Fruit fly (Drosophila melanogaster) whole organism, embryonic: ENCODE results near the gene smal.

ENCODE experiments used
- Adf1 ChIP-seq: fragments of 200-800 bp; sonication (Bioruptor generic); IDR thresholded peaks from 2 replicates; pipeline ENCODE4 v1.3.6; 2022; ENCODE audit warnings: missing biosample characterization, missing genetic modification characterization
- Awh ChIP-seq: fragments of 200-800 bp; sonication (Bioruptor generic); IDR thresholded peaks from 2 replicates; pipeline ENCODE4, ENCODE4 v1.3.6; 2022; ENCODE audit warnings: missing biosample characterization, missing genetic modification characterization
- Blimp-1 ChIP-seq: fragments of 200-800 bp; sonication (Bioruptor generic); optimal IDR thresholded peaks from 3 replicates; lab custom pipeline; 2018; ENCODE audit warnings: missing biosample characterization, missing genetic modification characterization, mild to moderate bottlenecking, moderate library complexity, missing genetic modification reagents
- Bteb2 ChIP-seq: fragments of 200-800 bp; sonication (Bioruptor generic); optimal IDR thresholded peaks from 2 replicates; lab custom pipeline; 2016; ENCODE audit warnings: missing biosample characterization, missing genetic modification characterization
- CG10462 ChIP-seq: fragments of 200-800 bp; sonication (Bioruptor generic); optimal IDR thresholded peaks from 2 replicates; lab custom pipeline; 2016; ENCODE audit warnings: missing biosample characterization, missing genetic modification characterization
- CG10979 ChIP-seq: fragments of 200-800 bp; sonication (Bioruptor generic); optimal IDR thresholded peaks from 2 replicates; lab custom pipeline; 2018; ENCODE audit warnings: missing biosample characterization, mild to moderate bottlenecking, missing genetic modification characterization, moderate library complexity
- CG11093 ChIP-seq: fragments of 200-800 bp; sonication (Bioruptor generic); IDR thresholded peaks from 3 replicates; pipeline ENCODE4 v1.3.6; 2022; ENCODE audit warnings: missing biosample characterization, missing genetic modification characterization
- CG11560 ChIP-seq: fragments of 200-800 bp; sonication (Bioruptor generic); IDR thresholded peaks from 3 replicates; pipeline ENCODE4 v1.3.6; 2022; ENCODE audit warnings: missing biosample characterization, missing genetic modification characterization
- CG13123 ChIP-seq: fragments of 200-800 bp; sonication (Bioruptor generic); optimal IDR thresholded peaks from 2 replicates; lab custom pipeline; 2016; ENCODE audit warnings: missing biosample characterization, missing genetic modification characterization
- CG13287 ChIP-seq: fragments of 200-800 bp; sonication (Bioruptor generic); IDR thresholded peaks from 2 replicates; pipeline ENCODE4 v1.3.6; 2022; ENCODE audit warnings: missing biosample characterization, missing genetic modification characterization; ENCODE audit not compliant: partially characterized antibody
- CG13894 ChIP-seq: fragments of 200-800 bp; sonication (Bioruptor generic); optimal IDR thresholded peaks from 3 replicates; lab custom pipeline; 2018; ENCODE audit warnings: missing biosample characterization, mild to moderate bottlenecking, missing genetic modification characterization, moderate library complexity
- CG17612 ChIP-seq: fragments of 200-800 bp; sonication (Bioruptor generic); IDR thresholded peaks from 2 replicates; pipeline ENCODE4 v1.3.6; 2022; ENCODE audit warnings: missing biosample characterization, missing genetic modification characterization
- CG3281 ChIP-seq: fragments of 200-800 bp; sonication (Bioruptor generic); optimal IDR thresholded peaks from 3 replicates; lab custom pipeline; 2017; ENCODE audit warnings: missing biosample characterization, mild to moderate bottlenecking, missing genetic modification characterization
- CG4328 ChIP-seq: fragments of 200-800 bp; sonication (Bioruptor generic); optimal IDR thresholded peaks from 3 replicates; lab custom pipeline; 2017; ENCODE audit warnings: missing biosample characterization, missing genetic modification reagents, missing genetic modification characterization
- CG43689 ChIP-seq: fragments of 200-800 bp; sonication (Bioruptor generic); IDR thresholded peaks from 2 replicates; pipeline ENCODE4 v1.3.6; 2022; ENCODE audit warnings: missing biosample characterization, missing genetic modification characterization
- CG5180 ChIP-seq: fragments of 200-800 bp; sonication (Bioruptor generic); optimal IDR thresholded peaks from 3 replicates; lab custom pipeline; 2017; ENCODE audit warnings: missing biosample characterization, missing genetic modification characterization, mild to moderate bottlenecking, moderate library complexity, missing genetic modification reagents
- CG6175 ChIP-seq: fragments of 200-800 bp; sonication (Bioruptor generic); IDR thresholded peaks from 3 replicates; pipeline ENCODE4 v1.3.6; 2022; ENCODE audit warnings: missing biosample characterization, missing genetic modification characterization
- CG6683 ChIP-seq: fragments of 200-800 bp; sonication (Bioruptor generic); optimal IDR thresholded peaks from 2 replicates; lab custom pipeline; 2017; ENCODE audit warnings: missing biosample characterization, mild to moderate bottlenecking, missing genetic modification characterization, missing genetic modification reagents
- CG7271 ChIP-seq: fragments of 200-800 bp; sonication (Bioruptor generic); optimal IDR thresholded peaks from 2 replicates; lab custom pipeline; 2018; ENCODE audit warnings: missing biosample characterization, mild to moderate bottlenecking, missing genetic modification characterization, moderate library complexity
- CG7357 ChIP-seq: fragments of 200-800 bp; sonication (Bioruptor generic); IDR thresholded peaks from 3 replicates; pipeline ENCODE4 v1.3.6; 2022; ENCODE audit warnings: missing biosample characterization, missing genetic modification characterization
- CG9609 ChIP-seq: fragments of 200-800 bp; sonication (Bioruptor generic); optimal IDR thresholded peaks from 3 replicates; lab custom pipeline; 2016; ENCODE audit warnings: missing biosample characterization, missing genetic modification characterization
- Dad ChIP-seq: fragments of 200-800 bp; sonication (Bioruptor generic); optimal IDR thresholded peaks from 3 replicates; lab custom pipeline; 2016; ENCODE audit warnings: missing biosample characterization, missing genetic modification characterization
- Gsc ChIP-seq: fragments of 200-800 bp; sonication (Bioruptor generic); IDR thresholded peaks from 2 replicates; pipeline ENCODE4 v1.3.6; 2022; ENCODE audit warnings: missing biosample characterization, missing genetic modification characterization
- Gug ChIP-seq: fragments of 200-800 bp; sonication (Bioruptor generic); IDR thresholded peaks from 4 replicates; pipeline ENCODE4 v1.3.6; 2022; ENCODE audit warnings: missing biosample characterization, missing genetic modification characterization
- Jarid2 ChIP-seq: fragments of 200-800 bp; sonication (Bioruptor generic); optimal IDR thresholded peaks from 3 replicates; lab custom pipeline; 2017; ENCODE audit warnings: mild to moderate bottlenecking, missing biosample characterization, missing genetic modification reagents, missing genetic modification characterization
- Lhr ChIP-seq: fragments of 200-800 bp; sonication (Bioruptor generic); optimal IDR thresholded peaks from 3 replicates; lab custom pipeline; 2017; ENCODE audit warnings: mild to moderate bottlenecking, missing biosample characterization, missing genetic modification reagents, missing genetic modification characterization
- NK7.1 ChIP-seq: fragments of 200-800 bp; sonication (Bioruptor generic); optimal IDR thresholded peaks from 3 replicates; lab custom pipeline; 2016; ENCODE audit warnings: missing biosample characterization, missing genetic modification characterization
- Optix ChIP-seq: fragments of 200-800 bp; sonication (Bioruptor generic); IDR thresholded peaks from 3 replicates; pipeline ENCODE4 v1.3.6; 2022; ENCODE audit warnings: missing biosample characterization, missing genetic modification characterization
- Side ChIP-seq: fragments of 200-800 bp; sonication (Bioruptor generic); optimal IDR thresholded peaks from 2 replicates; lab custom pipeline; 2016; ENCODE audit warnings: missing biosample characterization, missing genetic modification characterization
- abd-A ChIP-seq: fragments of 200-800 bp; sonication (Bioruptor generic); optimal IDR thresholded peaks from 3 replicates; lab custom pipeline; 2019; ENCODE audit warnings: missing biosample characterization, mild to moderate bottlenecking, missing genetic modification characterization, moderate library complexity
- bbx ChIP-seq: fragments of 200-800 bp; sonication (Bioruptor generic); IDR thresholded peaks from 2 replicates; pipeline ENCODE4 v1.3.6; 2022; ENCODE audit warnings: missing biosample characterization, missing genetic modification characterization; ENCODE audit not compliant: partially characterized antibody
- bsh ChIP-seq, 2 experiments: fragments of 200-800 bp; sonication (Bioruptor generic); optimal IDR thresholded peaks; 2 replicates each; lab custom pipeline; 2017 to 2018; ENCODE audit warnings: mild to moderate bottlenecking in 2 of 2, missing biosample characterization in 2 of 2, missing genetic modification characterization in 2 of 2, moderate library complexity in 1 of 2
- chm ChIP-seq: fragments of 200-800 bp; sonication (Bioruptor generic); IDR thresholded peaks from 2 replicates; pipeline ENCODE4 v1.3.6; 2022; ENCODE audit warnings: missing biosample characterization, missing genetic modification characterization
- ci ChIP-seq: fragments of 200-800 bp; sonication (Bioruptor generic); IDR thresholded peaks from 3 replicates; pipeline ENCODE4 v1.3.6; 2022; ENCODE audit warnings: missing biosample characterization, missing genetic modification characterization
- dmrt11E ChIP-seq: fragments of 200-800 bp; sonication (Bioruptor generic); optimal IDR thresholded peaks from 3 replicates; lab custom pipeline; 2018; ENCODE audit warnings: missing biosample characterization, mild to moderate bottlenecking, missing genetic modification characterization, moderate library complexity
- dpn ChIP-seq, 2 experiments: fragments of 200-800 bp; sonication (Bioruptor generic); optimal IDR thresholded peaks; 3 replicates each; lab custom pipeline; 2016; ENCODE audit warnings: missing biosample characterization in 2 of 2, missing genetic modification characterization in 2 of 2
- ewg ChIP-seq: fragments of 200-800 bp; sonication (Bioruptor generic); optimal IDR thresholded peaks from 3 replicates; lab custom pipeline; 2017; ENCODE audit warnings: mild to moderate bottlenecking, missing biosample characterization, missing genetic modification reagents, missing genetic modification characterization
- insv ChIP-seq, 2 experiments: fragments of 200-800 bp; sonication (Bioruptor generic); optimal IDR thresholded peaks; 3 replicates each; lab custom pipeline; 2016 to 2018; ENCODE audit warnings: missing biosample characterization in 2 of 2, missing genetic modification characterization in 2 of 2
- jigr1 ChIP-seq: fragments of 200-800 bp; sonication (Bioruptor generic); IDR thresholded peaks from 3 replicates; pipeline ENCODE4 v1.3.6; 2022; ENCODE audit warnings: missing biosample characterization, missing genetic modification characterization
- kah ChIP-seq: fragments of 200-800 bp; sonication (Bioruptor generic); optimal IDR thresholded peaks from 2 replicates; lab custom pipeline; 2018; ENCODE audit warnings: missing biosample characterization, mild to moderate bottlenecking, missing genetic modification characterization
- lbe ChIP-seq: fragments of 200-800 bp; sonication (Bioruptor generic); optimal IDR thresholded peaks from 2 replicates; lab custom pipeline; 2016; ENCODE audit warnings: missing biosample characterization, mild to moderate bottlenecking, missing genetic modification characterization
- mld ChIP-seq: fragments of 200-800 bp; sonication (Bioruptor generic); IDR thresholded peaks from 3 replicates; pipeline ENCODE4 v1.3.6; 2022; ENCODE audit warnings: missing biosample characterization, missing genetic modification characterization; ENCODE audit not compliant: partially characterized antibody
- nau ChIP-seq: fragments of 200-800 bp; sonication (Bioruptor generic); optimal IDR thresholded peaks from 3 replicates; lab custom pipeline; 2017; ENCODE audit warnings: missing biosample characterization, mild to moderate bottlenecking, missing genetic modification characterization, missing genetic modification reagents
- nerfin-2 ChIP-seq: fragments of 200-800 bp; sonication (Bioruptor generic); IDR thresholded peaks from 2 replicates; pipeline ENCODE4 v1.3.6; 2022; ENCODE audit warnings: missing biosample characterization, missing genetic modification characterization; ENCODE audit not compliant: partially characterized antibody
- odd ChIP-seq: fragments of 200-800 bp; sonication (Bioruptor generic); optimal IDR thresholded peaks from 2 replicates; lab custom pipeline; 2017; ENCODE audit warnings: missing biosample characterization, mild to moderate bottlenecking, missing genetic modification characterization
- onecut ChIP-seq: fragments of 200-800 bp; sonication (Bioruptor generic); IDR thresholded peaks from 2 replicates; pipeline ENCODE4 v1.3.6; 2022; ENCODE audit warnings: missing biosample characterization, missing genetic modification characterization
- sima ChIP-seq: fragments of 200-800 bp; sonication (Bioruptor generic); optimal IDR thresholded peaks from 2 replicates; lab custom pipeline; 2016; ENCODE audit warnings: missing biosample characterization, missing genetic modification characterization
- sisA ChIP-seq: fragments of 200-800 bp; sonication (Bioruptor generic); IDR thresholded peaks from 2 replicates; pipeline ENCODE4 v1.3.6; 2022; ENCODE audit warnings: missing biosample characterization, missing genetic modification characterization
- sqz ChIP-seq: fragments of 200-800 bp; sonication (Bioruptor generic); optimal IDR thresholded peaks from 3 replicates; lab custom pipeline; 2018; ENCODE audit warnings: missing biosample characterization, mild to moderate bottlenecking, missing genetic modification characterization
- tna ChIP-seq: fragments of 200-800 bp; sonication (Bioruptor generic); IDR thresholded peaks from 2 replicates; pipeline ENCODE4 v1.3.6; 2022; ENCODE audit warnings: missing biosample characterization, missing genetic modification characterization; ENCODE audit not compliant: partially characterized antibody
- twi ChIP-seq: fragments of 200-800 bp; optimal IDR thresholded peaks from 2 replicates; lab custom pipeline; 2019; ENCODE audit warnings: missing biosample characterization, mild to moderate bottlenecking, missing genetic modification characterization, moderate library complexity
- wdn ChIP-seq: fragments of 200-800 bp; sonication (Bioruptor generic); IDR thresholded peaks from 2 replicates; pipeline ENCODE4 v1.3.6; 2022; ENCODE audit warnings: missing biosample characterization, missing genetic modification characterization

The smal gene

dm6 chr2L:6201469-6201868 lies 22.5 kb downstream of the smal start (continued):
- TF ChIP-seq CG11093 (GFP tag; lab: Robert Waterston, UW) (no peak), tna (GFP tag; lab: Robert Waterston, UW) (no peak), CG4328 (GFP tag; lab: Kevin White, UChicago) (no peak), Dad (GFP tag; lab: Kevin White, UChicago) (no peak), CG10979 (tag; lab: Kevin White, UChicago) (peak; percentile 9), CG3281 (GFP tag; lab: Kevin White, UChicago) (no peak), sisA (GFP tag; lab: Robert Waterston, UW) (no peak), CG7271 (tag; lab: Kevin White, UChicago) (no peak), CG5180 (no peak), wdn (no peak), Blimp-1 (GFP tag; lab: Kevin White, UChicago) (peak; percentile 54), nau (no peak), Bteb2 (GFP tag; lab: Kevin White, UChicago) (no peak), CG6683 (GFP tag; lab: Kevin White, UChicago) (no peak), CG17612 (no peak), Gug (GFP tag; lab: Robert Waterston, UW) (no peak), CG10462 (GFP tag; lab: Kevin White, UChicago) (no peak), insv (GFP tag; optimal IDR thresholded peaks at IDR 0.05; lab: Kevin White, UChicago) (no peak), odd (GFP tag; lab: Kevin White, UChicago) (no peak), Awh (GFP tag; lab: Robert Waterston, UW) (no peak), jigr1 (GFP tag; lab: Robert Waterston, UW) (no peak), Jarid2 (no peak), mld (no peak), chm (GFP tag; lab: Robert Waterston, UW) (no peak), ci (peak; percentile 48; the same call in 2 of the 3 replicates), dmrt11E (tag; lab: Kevin White, UChicago) (no peak), kah (GFP tag; lab: Kevin White, UChicago) (no peak), CG13123 (GFP tag; lab: Kevin White, UChicago) (no peak), twi (tag; lab: Kevin White, UChicago) (no peak), bsh (GFP tag; optimal IDR thresholded peaks at IDR 0.05; lab: Kevin White, UChicago) (peak in 1 of 2 experiments; percentile 18), CG9609 (GFP tag; lab: Kevin White, UChicago) (no peak), nerfin-2 (GFP tag; lab: Robert Waterston, UW) (no peak), ewg (GFP tag; lab: Kevin White, UChicago) (no peak), Gsc (GFP tag; lab: Robert Waterston, UW) (no peak), lbe (GFP tag; lab: Kevin White, UChicago) (no peak), CG13287 (GFP tag; lab: Robert Waterston, UW) (no peak)
- TF ChIP-seq, all 482 proteins: peak for 12

dm6 chr2L:6202881-6203280 lies 23.9 kb downstream of the smal start:
- TF ChIP-seq CG7357 (GFP tag; lab: Robert Waterston, UW) (no peak), NK7.1 (GFP tag; lab: Kevin White, UChicago) (no peak), sima (GFP tag; lab: Kevin White, UChicago) (no peak), Adf1 (no peak), dpn (GFP tag; optimal IDR thresholded peaks at IDR 0.05; lab: Kevin White, UChicago) (no peak), bbx (GFP tag; lab: Robert Waterston, UW) (no peak), CG13894 (tag; lab: Kevin White, UChicago) (peak; percentile 1), CG6175 (GFP tag; lab: Robert Waterston, UW) (no peak), abd-A (tag; lab: Kevin White, UChicago) (peak; percentile 81), onecut (GFP tag; lab: Robert Waterston, UW) (peak; percentile 75), Side (no peak), Optix (GFP tag; lab: Robert Waterston, UW) (no peak), CG43689 (GFP tag; lab: Robert Waterston, UW) (no peak), CG11560 (tag; lab: Robert Waterston, UW) (no peak), Lhr (GFP tag; lab: Kevin White, UChicago) (no peak), sqz (GFP tag; lab: Kevin White, UChicago) (peak; percentile 45)
